Worm (Caenorhabditis elegans) whole organism, young adult: ENCODE data around the gene rme-2.

Experiments
- F55B11.4 ChIP-seq: sonication (generic microtip); optimal IDR thresholded peaks from 2 replicates; lab custom pipeline; 2016; ENCODE audit warnings: missing compliant biosample characterization, missing genetic modification characterization, borderline replicate concordance; ENCODE audit not compliant: insufficient read depth
- aptf-2 ChIP-seq: fragments of 200-800 bp; sonication (Bioruptor generic); conservative IDR thresholded peaks from 2 replicates; pipeline ENCODE4 v1.3.6; 2022; ENCODE audit warnings: missing genetic modification reagents, missing genetic modification characterization, missing compliant biosample characterization
- egl-18 ChIP-seq: fragments of 200-800 bp; sonication (Bioruptor generic); IDR thresholded peaks from 2 replicates; pipeline ENCODE4 v1.3.6; 2022; ENCODE audit warnings: missing genetic modification reagents, missing genetic modification characterization, missing compliant biosample characterization
- nhr-27 ChIP-seq: fragments of 200-800 bp; sonication (Bioruptor generic); optimal IDR thresholded peaks from 2 replicates; lab custom pipeline; 2018; ENCODE audit warnings: mild to moderate bottlenecking, missing genetic modification characterization, moderate library complexity, missing compliant biosample characterization
- zfh-2 ChIP-seq: fragments of 200-800 bp; sonication (Bioruptor generic); conservative IDR thresholded peaks from 2 replicates; pipeline ENCODE4 v1.3.6; 2022; ENCODE audit warnings: missing genetic modification reagents, missing genetic modification characterization, missing compliant biosample characterization

DNA sequence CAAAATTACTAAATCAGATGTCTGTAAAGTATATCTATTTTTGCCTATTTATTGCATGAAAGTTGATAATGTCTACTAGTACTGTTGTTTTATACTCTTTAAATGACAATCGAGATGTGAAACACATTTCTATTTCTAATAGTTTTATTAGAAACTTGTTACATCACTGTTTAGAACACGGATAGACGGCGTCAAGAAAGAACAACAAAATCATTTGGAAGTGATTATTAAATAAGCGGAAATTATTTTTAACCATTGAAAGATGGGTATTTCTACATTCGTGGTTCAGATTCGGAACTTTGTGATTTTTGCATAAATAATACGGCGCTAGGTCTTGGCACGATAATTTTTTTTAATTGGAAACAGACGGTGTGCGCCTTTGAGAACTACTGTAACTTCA, 3.3 kb downstream of the rme-2 start:
- no peak for TF ChIP-seq aptf-2 (GFP tag; lab: Robert Waterston, UW)
- TF ChIP-seq egl-18: no peak
- no peak for TF ChIP-seq zfh-2 (GFP tag; lab: Robert Waterston, UW)
- no peak for TF ChIP-seq nhr-27 (tag; lab: Kevin White, UChicago)
- no peak for TF ChIP-seq F55B11.4
